Fruit fly (Drosophila melanogaster): Measurements from ENCODE around the gene CG9132.

Gene CG9132

dm6 chrX:16830081-16830480, 29.6 kb upstream of the CG9132 start (continued):
- TF ChIP-seq CG8119 (GFP tag; IDR thresholded peaks at IDR 0.05) (peak; percentile 24; the same call in 1 of the 3 replicates), CG10631 (GFP tag; optimal IDR thresholded peaks at IDR 0.05) (no peak), dsx (GFP tag; optimal IDR thresholded peaks at IDR 0.05; ENCODE audit: poor library complexity, severe bottlenecking) (no peak), Sox14 (GFP tag; optimal IDR thresholded peaks at IDR 0.05) (peak; percentile 8), eg (GFP tag; IDR thresholded peaks at IDR 0.05) (no peak), achi (GFP tag; optimal IDR thresholded peaks at IDR 0.05) (peak; percentile 19), CG8319 (GFP tag; optimal IDR thresholded peaks at IDR 0.05) (no peak), CG6163 (GFP tag; IDR thresholded peaks at IDR 0.05) (no peak), Met (GFP tag; optimal IDR thresholded peaks at IDR 0.05) (no peak), fd59A (GFP tag; optimal IDR thresholded peaks at IDR 0.05) (no peak), Gug (GFP tag; IDR thresholded peaks at IDR 0.05) (no peak), pdm3 (GFP tag; optimal IDR thresholded peaks at IDR 0.05) (no peak), Hr39 (GFP tag; optimal IDR thresholded peaks at IDR 0.05) (no peak), esn (GFP tag; optimal IDR thresholded peaks at IDR 0.05) (peak; percentile 1), CG4318 (GFP tag; optimal IDR thresholded peaks at IDR 0.05) (no peak), Smox (GFP tag; optimal IDR thresholded peaks at IDR 0.05) (no peak), Sox102F (GFP tag; optimal IDR thresholded peaks at IDR 0.05) (no peak), CG1621 (tag; optimal IDR thresholded peaks at IDR 0.05) (no peak), CG6276 (GFP tag; optimal IDR thresholded peaks at IDR 0.05) (no peak), CG11294 (GFP tag; IDR thresholded peaks at IDR 0.05) (no peak), CG6854 (GFP tag; optimal IDR thresholded peaks at IDR 0.05) (no peak), Eip78C (GFP tag) (peak; percentile 76), Sox15 (GFP tag; optimal IDR thresholded peaks at IDR 0.05) (no peak), fd85E (GFP tag; optimal IDR thresholded peaks at IDR 0.05) (no peak), Ets96B (tag; optimal IDR thresholded peaks at IDR 0.05) (no peak), CG6808 (GFP tag; optimal IDR thresholded peaks at IDR 0.05) (no peak)

- TF ChIP-seq CG1621 (tag; optimal IDR thresholded peaks at IDR 0.05), result no peak
- TF ChIP-seq lz (GFP tag; optimal IDR thresholded peaks at IDR 0.05), result no peak
- no peak for TF ChIP-seq CG31627 (GFP tag; optimal IDR thresholded peaks at IDR 0.05)
- TF ChIP-seq Met (GFP tag; optimal IDR thresholded peaks at IDR 0.05), result peak; percentile 43
- no peak for TF ChIP-seq CG8119 (GFP tag; IDR thresholded peaks at IDR 0.05)
- peak; percentile 19 for TF ChIP-seq topi (GFP tag; optimal IDR thresholded peaks at IDR 0.05)
- TF ChIP-seq CG34406 (GFP tag; optimal IDR thresholded peaks at IDR 0.05), result peak; percentile 26
- peak; percentile 47 for TF ChIP-seq esn (GFP tag; optimal IDR thresholded peaks at IDR 0.05)
- no peak for TF ChIP-seq CG8319 (GFP tag; optimal IDR thresholded peaks at IDR 0.05)
- TF ChIP-seq CG11762 (GFP tag; optimal IDR thresholded peaks at IDR 0.05; ENCODE audit: insufficient read depth), result no peak
- peak; percentile 21 for TF ChIP-seq CG10631 (GFP tag; optimal IDR thresholded peaks at IDR 0.05)
- no peak for TF ChIP-seq CG11294 (GFP tag; IDR thresholded peaks at IDR 0.05)
- no peak for TF ChIP-seq CG7368 (GFP tag; optimal IDR thresholded peaks at IDR 0.05)
- TF ChIP-seq Hr39 (GFP tag; optimal IDR thresholded peaks at IDR 0.05), result peak; percentile 5
- TF ChIP-seq pdm3 (GFP tag; optimal IDR thresholded peaks at IDR 0.05), result peak; percentile 53
- no peak for TF ChIP-seq Ets21C (GFP tag; optimal IDR thresholded peaks at IDR 0.05)
- peak; percentile 65 for TF ChIP-seq Eip78C (GFP tag)
- TF ChIP-seq acj6 (GFP tag; optimal IDR thresholded peaks at IDR 0.05), result peak; percentile 27
- TF ChIP-seq salr (GFP tag; optimal IDR thresholded peaks at IDR 0.05), result no peak
- TF ChIP-seq Lpt (GFP tag; optimal IDR thresholded peaks at IDR 0.05), result no peak
- no peak for TF ChIP-seq ss (GFP tag; optimal IDR thresholded peaks at IDR 0.05)
- TF ChIP-seq vri (GFP tag; optimal IDR thresholded peaks at IDR 0.05), result no peak
- TF ChIP-seq CG6163 (GFP tag; IDR thresholded peaks at IDR 0.05), result no peak
- TF ChIP-seq eg (GFP tag; IDR thresholded peaks at IDR 0.05), result no peak
- TF ChIP-seq CG15336 (GFP tag; IDR thresholded peaks at IDR 0.05), result 0 out of 2 replicates have a peak, but pooled peaks have one; percentile 22
- no peak for TF ChIP-seq CG11902 (GFP tag; optimal IDR thresholded peaks at IDR 0.05)
- no peak for TF ChIP-seq CG8632 (GFP tag; optimal IDR thresholded peaks at IDR 0.05)
- peak; percentile 37 for TF ChIP-seq Ets96B (tag; optimal IDR thresholded peaks at IDR 0.05)
- TF ChIP-seq dac (GFP tag; optimal IDR thresholded peaks at IDR 0.05), result no peak
- no peak for TF ChIP-seq dsx (GFP tag; optimal IDR thresholded peaks at IDR 0.05; ENCODE audit: poor library complexity, severe bottlenecking)
- no peak for TF ChIP-seq fd59A (GFP tag; optimal IDR thresholded peaks at IDR 0.05)
- no peak for TF ChIP-seq CG4318 (GFP tag; optimal IDR thresholded peaks at IDR 0.05)
- no peak for TF ChIP-seq Hr38 (GFP tag; optimal IDR thresholded peaks at IDR 0.05)
- peak; percentile 33 for TF ChIP-seq OdsH (GFP tag; optimal IDR thresholded peaks at IDR 0.05)
- TF ChIP-seq Sox15 (GFP tag; optimal IDR thresholded peaks at IDR 0.05), result no peak
- TF ChIP-seq CG6854 (GFP tag; optimal IDR thresholded peaks at IDR 0.05), result no peak
- TF ChIP-seq Hr4 (GFP tag; optimal IDR thresholded peaks at IDR 0.05), result peak; percentile 37
- TF ChIP-seq cyc (GFP tag; optimal IDR thresholded peaks at IDR 0.05), result no peak
- no peak for TF ChIP-seq CG6808 (GFP tag; optimal IDR thresholded peaks at IDR 0.05)
- TF ChIP-seq fd85E (GFP tag; optimal IDR thresholded peaks at IDR 0.05), result no peak
- TF ChIP-seq Sox102F (GFP tag; optimal IDR thresholded peaks at IDR 0.05), result no peak
- TF ChIP-seq Eip75B (GFP tag; optimal IDR thresholded peaks at IDR 0.05), result peak; percentile 8
Measured at dm6 chrX:16829439-16830028, 29.0 kb upstream of the CG9132 start.

Data from whole organism, prepupa.